Fruit fly (Drosophila melanogaster): ENCODE data around the gene CG4598.
A peak's percentile ranks its signal among the peaks of the same experiment; 100 is the strongest.

The CG4598 gene

DNA sequence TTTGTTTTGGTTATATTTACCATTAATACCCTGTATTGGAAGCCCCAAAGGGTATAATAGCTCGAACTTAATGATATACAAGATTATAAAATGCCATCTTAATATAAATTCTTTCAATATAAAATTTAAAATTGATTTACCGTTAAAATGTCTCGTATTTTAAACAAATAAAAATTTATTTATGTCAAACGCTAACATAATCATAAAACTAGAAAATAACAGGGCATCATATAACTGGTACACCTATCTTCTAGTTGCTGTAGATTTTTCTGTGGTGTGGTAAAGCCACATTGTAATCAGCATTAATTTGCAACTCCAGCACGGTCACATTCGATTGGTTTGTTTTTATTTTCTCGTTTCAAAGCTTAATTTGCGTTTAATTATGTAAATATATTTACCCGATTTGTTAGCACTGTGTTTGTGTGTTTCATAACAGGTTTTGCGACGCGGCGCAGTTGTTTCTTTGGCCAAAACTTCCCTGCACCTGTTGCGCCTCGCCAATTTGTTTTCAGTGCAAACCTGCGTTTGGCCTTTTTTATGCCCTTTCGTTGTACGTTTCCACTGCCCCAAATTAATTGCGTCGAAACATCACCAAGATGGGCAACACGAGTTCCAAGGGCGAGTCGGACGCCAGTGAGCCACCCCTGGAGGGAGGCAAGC, 38.7 kb downstream of the CG4598 start, which contains the start of the genes CG4658 and CG5846 (continued):
- no peak for TF ChIP-seq Scr (GFP tag; IDR thresholded peaks at IDR 0.05; ENCODE audit: partially characterized antibody)
- peak; percentile 52 for TF ChIP-seq pzg (GFP tag; optimal IDR thresholded peaks at IDR 0.05)
- peak; percentile 92 for TF ChIP-seq tap (tag; optimal IDR thresholded peaks at IDR 0.05)
- no peak for TF ChIP-seq nau (GFP tag; optimal IDR thresholded peaks at IDR 0.05)
- TF ChIP-seq br (optimal IDR thresholded peaks at IDR 0.05) = no peak
- TF ChIP-seq ttk (GFP tag; IDR thresholded peaks at IDR 0.05) = peak; percentile 96
- peak; percentile 60 for TF ChIP-seq MESR4 (GFP tag; optimal IDR thresholded peaks at IDR 0.05)
- TF ChIP-seq CG9727 (GFP tag; optimal IDR thresholded peaks at IDR 0.05) = peak; percentile 95
- TF ChIP-seq CG7786 (GFP tag; optimal IDR thresholded peaks at IDR 0.05) = peak; percentile 74
- TF ChIP-seq CG34224 (GFP tag; IDR thresholded peaks at IDR 0.05; ENCODE audit: partially characterized antibody) = no peak
- peak; percentile 96 for TF ChIP-seq CG8388 (GFP tag; optimal IDR thresholded peaks at IDR 0.05)
- TF ChIP-seq CG17568 (GFP tag; optimal IDR thresholded peaks at IDR 0.05) = no peak
- peak; percentile 82 for TF ChIP-seq da (GFP tag; optimal IDR thresholded peaks at IDR 0.05)
- TF ChIP-seq CG12236 (GFP tag; optimal IDR thresholded peaks at IDR 0.05) = peak; percentile 91
- TF ChIP-seq ato (GFP tag; IDR thresholded peaks at IDR 0.05; ENCODE audit: partially characterized antibody) = no peak
- TF ChIP-seq CG32767 (GFP tag; IDR thresholded peaks at IDR 0.05) = peak; percentile 96
- TF ChIP-seq NC2β (GFP tag; optimal IDR thresholded peaks at IDR 0.05) = peak; percentile 84
- peak; percentile 86 for TF ChIP-seq CG3407 (GFP tag; optimal IDR thresholded peaks at IDR 0.05)
- peak; percentile 45 for TF ChIP-seq tx (GFP tag; optimal IDR thresholded peaks at IDR 0.05)
- TF ChIP-seq CG10543 (GFP tag; optimal IDR thresholded peaks at IDR 0.05) = peak; percentile 74
- peak; percentile 95 for TF ChIP-seq ind (GFP tag; optimal IDR thresholded peaks at IDR 0.05)
- peak; percentile 36 for TF ChIP-seq CG3995 (GFP tag; optimal IDR thresholded peaks at IDR 0.05)
- TF ChIP-seq CG15514 (GFP tag; optimal IDR thresholded peaks at IDR 0.05) = peak; percentile 82
- peak; percentile 33 for TF ChIP-seq Antp (GFP tag; optimal IDR thresholded peaks at IDR 0.05)
- TF ChIP-seq lola (GFP tag; optimal IDR thresholded peaks at IDR 0.05) = peak in 1 of 3 experiments; percentile 94
- TF ChIP-seq CG11085 (GFP tag; IDR thresholded peaks at IDR 0.05) = peak; percentile 92
- TF ChIP-seq Ada2b (GFP tag; IDR thresholded peaks at IDR 0.05) = peak; percentile 93
- peak; percentile 76 for TF ChIP-seq CrebB (tag; optimal IDR thresholded peaks at IDR 0.05)
- peak; percentile 93 for TF ChIP-seq CG10462 (GFP tag; optimal IDR thresholded peaks at IDR 0.05)
- peak; percentile 5 for TF ChIP-seq CG1792 (GFP tag; optimal IDR thresholded peaks at IDR 0.05)
- TF ChIP-seq CG31365 (tag; optimal IDR thresholded peaks at IDR 0.05) = no peak
- peak; percentile 81 for TF ChIP-seq disco-r (GFP tag; optimal IDR thresholded peaks at IDR 0.05)
- TF ChIP-seq CG7987 (GFP tag; optimal IDR thresholded peaks at IDR 0.05) = peak; percentile 68
- peak; percentile 98 for TF ChIP-seq Xrp1 (GFP tag; IDR thresholded peaks at IDR 0.05)
- no peak for TF ChIP-seq Hr39 (optimal IDR thresholded peaks at IDR 0.05)
- TF ChIP-seq CG12391 (tag; optimal IDR thresholded peaks at IDR 0.05) = peak; percentile 98
- TF ChIP-seq ash1 (GFP tag; optimal IDR thresholded peaks at IDR 0.05) = no peak
- TF ChIP-seq oc (tag; optimal IDR thresholded peaks at IDR 0.05) = peak; percentile 94
- peak; percentile 90 for TF ChIP-seq pum (GFP tag; optimal IDR thresholded peaks at IDR 0.05)
- TF ChIP-seq chm (GFP tag; IDR thresholded peaks at IDR 0.05) = peak; percentile 94
- no peak for TF ChIP-seq tna (GFP tag; IDR thresholded peaks at IDR 0.05; ENCODE audit: partially characterized antibody)
- peak; percentile 89 for TF ChIP-seq croc (GFP tag; conservative IDR thresholded peaks at IDR 0.05)
- TF ChIP-seq Jarid2 (GFP tag; optimal IDR thresholded peaks at IDR 0.05) = no peak
- TF ChIP-seq shn (GFP tag; optimal IDR thresholded peaks at IDR 0.05) = peak; percentile 79
- TF ChIP-seq CG3065 (GFP tag; optimal IDR thresholded peaks at IDR 0.05) = peak; percentile 89
- TF ChIP-seq Fer1 (GFP tag; optimal IDR thresholded peaks at IDR 0.05) = peak; percentile 88
- TF ChIP-seq dm (GFP tag; optimal IDR thresholded peaks at IDR 0.05) = peak; percentile 48
- peak; percentile 80 for TF ChIP-seq CG11723 (GFP tag; optimal IDR thresholded peaks at IDR 0.05)
- TF ChIP-seq Side (GFP tag; optimal IDR thresholded peaks at IDR 0.05) = peak; percentile 54
- peak; percentile 77 for TF ChIP-seq CG12219 (GFP tag; optimal IDR thresholded peaks at IDR 0.05)

Data from whole organism, embryonic.